Fruit fly (Drosophila melanogaster): ENCODE data around the gene Nepl8.

Gene Nepl8

DNA sequence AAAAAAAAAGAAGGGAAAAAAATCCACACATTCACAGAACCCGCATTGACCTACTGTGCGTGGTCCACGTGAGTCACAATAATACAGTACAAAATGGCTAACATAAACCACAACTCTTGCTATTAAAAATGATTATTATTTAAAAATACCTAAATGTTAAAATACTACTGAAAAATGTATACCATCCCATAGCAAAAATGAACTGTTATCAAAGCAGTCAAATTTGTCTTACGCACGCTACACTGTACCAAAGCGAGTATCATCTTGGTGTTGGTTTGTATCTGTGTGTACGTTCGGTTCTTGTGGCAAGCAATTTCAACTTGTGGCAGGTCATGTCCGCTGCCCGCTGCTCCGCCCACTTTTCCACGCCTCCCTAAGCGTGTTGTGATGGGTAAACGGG lies 12.5 kb downstream of the Nepl8 start (continued):
- TF ChIP-seq CG42726 (GFP tag; IDR thresholded peaks at IDR 0.05; ENCODE audit: partially characterized antibody): no peak
- peak; percentile 80 for TF ChIP-seq CG11085 (GFP tag; IDR thresholded peaks at IDR 0.05)
- peak; percentile 76 for TF ChIP-seq CG13296 (GFP tag; optimal IDR thresholded peaks at IDR 0.05)
- TF ChIP-seq Sox100B (GFP tag; optimal IDR thresholded peaks at IDR 0.05): peak; percentile 78
- TF ChIP-seq CG2116 (GFP tag; optimal IDR thresholded peaks at IDR 0.05): peak; percentile 33
- peak; percentile 75 for TF ChIP-seq lbe (GFP tag; optimal IDR thresholded peaks at IDR 0.05)
- TF ChIP-seq cg (GFP tag; optimal IDR thresholded peaks at IDR 0.05): peak; percentile 69
- peak; percentile 91 for TF ChIP-seq Hr3 (GFP tag; optimal IDR thresholded peaks at IDR 0.05)
- peak; percentile 41 for TF ChIP-seq Kr (GFP tag; optimal IDR thresholded peaks at IDR 0.05)
- TF ChIP-seq kni (GFP tag; optimal IDR thresholded peaks at IDR 0.05): peak; percentile 71
- TF ChIP-seq CG2678 (tag; optimal IDR thresholded peaks at IDR 0.05): peak; percentile 90
- peak; percentile 89 for TF ChIP-seq Taf1 (GFP tag; IDR thresholded peaks at IDR 0.05)
- peak; percentile 91 for TF ChIP-seq Hsf (GFP tag; optimal IDR thresholded peaks at IDR 0.05)
- 0 out of 2 replicates have a peak, but pooled peaks have one; percentile 27 for TF ChIP-seq GATAe (GFP tag; conservative IDR thresholded peaks at IDR 0.05)
- TF ChIP-seq fd64A (GFP tag; optimal IDR thresholded peaks at IDR 0.05): peak; percentile 72
- TF ChIP-seq CG1529 (GFP tag; optimal IDR thresholded peaks at IDR 0.05): peak; percentile 89
- peak; percentile 78 for TF ChIP-seq CG3281 (GFP tag; optimal IDR thresholded peaks at IDR 0.05)
- TF ChIP-seq stc (GFP tag; IDR thresholded peaks at IDR 0.05): peak; percentile 91
- peak; percentile 77 for TF ChIP-seq wek (GFP tag; optimal IDR thresholded peaks at IDR 0.05)
- TF ChIP-seq CG7839 (tag; optimal IDR thresholded peaks at IDR 0.05): peak; percentile 92
- TF ChIP-seq gcm (GFP tag; optimal IDR thresholded peaks at IDR 0.05): peak; percentile 98
- TF ChIP-seq CG11398 (GFP tag; optimal IDR thresholded peaks at IDR 0.05): peak; percentile 61
- TF ChIP-seq z (GFP tag; IDR thresholded peaks at IDR 0.05): peak; percentile 73; the same call in 2 of the 3 replicates
- peak; percentile 46 for TF ChIP-seq MESR4 (GFP tag; optimal IDR thresholded peaks at IDR 0.05)
- peak; percentile 91 for TF ChIP-seq H15 (GFP tag; IDR thresholded peaks at IDR 0.05)
- peak; percentile 90 for TF ChIP-seq CG6272 (GFP tag; IDR thresholded peaks at IDR 0.05)
- TF ChIP-seq CG8388 (GFP tag; optimal IDR thresholded peaks at IDR 0.05): peak; percentile 85
- no peak for TF ChIP-seq Sin3A (optimal IDR thresholded peaks at IDR 0.05)
- peak; percentile 93 for TF ChIP-seq PHDP (tag; optimal IDR thresholded peaks at IDR 0.05)
- peak; percentile 90 for TF ChIP-seq Atf6 (GFP tag; IDR thresholded peaks at IDR 0.05)
- no peak for TF ChIP-seq zf30C (GFP tag; optimal IDR thresholded peaks at IDR 0.05)
- TF ChIP-seq CG2202 (tag; optimal IDR thresholded peaks at IDR 0.05): peak; percentile 90
- peak; percentile 92 for TF ChIP-seq CG11504 (tag; optimal IDR thresholded peaks at IDR 0.05)
- peak; percentile 64 to 92 for TF ChIP-seq dpn (GFP tag; optimal IDR thresholded peaks at IDR 0.05)
- peak; percentile 93 for TF ChIP-seq CG17328 (GFP tag; IDR thresholded peaks at IDR 0.05)
- peak; percentile 50 for TF ChIP-seq maf-S (GFP tag; optimal IDR thresholded peaks at IDR 0.05)
- TF ChIP-seq Bdp1 (GFP tag; optimal IDR thresholded peaks at IDR 0.05): peak; percentile 72
- TF ChIP-seq CG2889 (GFP tag; IDR thresholded peaks at IDR 0.05): peak; percentile 87
- peak; percentile 82 for TF ChIP-seq CG9437 (GFP tag; optimal IDR thresholded peaks at IDR 0.05)
- TF ChIP-seq D19B (GFP tag; optimal IDR thresholded peaks at IDR 0.05): peak; percentile 24
- peak; percentile 90 for TF ChIP-seq nmo (GFP tag; optimal IDR thresholded peaks at IDR 0.05)
- TF ChIP-seq CG3065 (GFP tag; optimal IDR thresholded peaks at IDR 0.05): peak; percentile 75
- TF ChIP-seq Scr (GFP tag; IDR thresholded peaks at IDR 0.05; ENCODE audit: partially characterized antibody): no peak
- no peak for TF ChIP-seq TFAM (GFP tag; optimal IDR thresholded peaks at IDR 0.05)
- TF ChIP-seq hbn (GFP tag; IDR thresholded peaks at IDR 0.05; ENCODE audit: partially characterized antibody): no peak
- TF ChIP-seq da (GFP tag; optimal IDR thresholded peaks at IDR 0.05): peak; percentile 30
- TF ChIP-seq CG5245 (GFP tag; optimal IDR thresholded peaks at IDR 0.05): peak; percentile 89
- peak; percentile 11 for TF ChIP-seq CG15479 (GFP tag; optimal IDR thresholded peaks at IDR 0.05)
- peak; percentile 69 for TF ChIP-seq CHES-1-like (GFP tag; optimal IDR thresholded peaks at IDR 0.05)
- peak; percentile 86 for TF ChIP-seq CG9727 (GFP tag; optimal IDR thresholded peaks at IDR 0.05)
- TF ChIP-seq ro (GFP tag; IDR thresholded peaks at IDR 0.05): peak; percentile 57; the same call in 1 of the 2 replicates

Data from whole organism, embryonic.